Worm (Caenorhabditis elegans) whole organism, L2 larva: ENCODE measurements around the gene srh-231.

Source experiments
- ZK546.5 ChIP-seq: sonication (generic microtip); optimal IDR thresholded peaks from 2 replicates; lab custom pipeline; 2017; ENCODE audit warnings: missing biosample characterization, missing genetic modification characterization
- ama-1 ChIP-seq: fragments of 150-350 bp; optimal IDR thresholded peaks from 2 replicates; lab custom pipeline; 2018; ENCODE audit warnings: inconsistent platforms
- ceh-16 ChIP-seq: fragments of 150-350 bp; optimal IDR thresholded peaks from 2 replicates; lab custom pipeline; 2014; ENCODE audit warnings: missing biosample characterization, missing genetic modification characterization
- lin-39 ChIP-seq: fragments of 150-350 bp; optimal IDR thresholded peaks from 2 replicates; lab custom pipeline; 2014; ENCODE audit warnings: missing biosample characterization, missing genetic modification reagents, missing genetic modification characterization
- nhr-25 ChIP-seq: fragments of 150-350 bp; sonication (generic microtip); optimal IDR thresholded peaks from 3 replicates; lab custom pipeline; 2014; ENCODE audit warnings: missing biosample characterization, missing genetic modification characterization
- unc-39 ChIP-seq: fragments of 150-350 bp; optimal IDR thresholded peaks from 2 replicates; lab custom pipeline; 2014; ENCODE audit warnings: missing biosample characterization, missing genetic modification characterization
- unc-62 ChIP-seq: fragments of 150-350 bp; optimal IDR thresholded peaks from 2 replicates; lab custom pipeline; 2014; ENCODE audit warnings: missing biosample characterization, missing genetic modification reagents, missing genetic modification characterization
- zag-1 ChIP-seq: fragments of 150-350 bp; optimal IDR thresholded peaks from 2 replicates; lab custom pipeline; 2014; ENCODE audit warnings: missing biosample characterization, missing genetic modification characterization

- TF ChIP-seq ZK546.5 (tag; lab: Kevin White, UChicago) (no peak), ama-1 (lab: Kevin White, UChicago) (no peak), unc-39 (tag; lab: Kevin White, UChicago) (no peak), zag-1 (tag; lab: Kevin White, UChicago) (no peak), unc-62 (GFP tag; lab: Kevin White, UChicago) (no peak), lin-39 (tag; lab: Kevin White, UChicago) (no peak), ceh-16 (no peak), nhr-25 (tag; lab: Kevin White, UChicago) (no peak)
Observed at ce11 chrV:7369578-7369977, 17.5 kb upstream of the srh-231 start, which contains the start of gene srj-14.
